Fruit fly (Drosophila melanogaster): ENCODE measurements around the gene CG5854.

The CG5854 gene

dm6 chr3R:23920874-23921539, 12.7 kb upstream of the CG5854 start (continued):
- TF ChIP-seq nmo (GFP tag; optimal IDR thresholded peaks at IDR 0.05) (no peak), CG4282 (GFP tag; optimal IDR thresholded peaks at IDR 0.05) (no peak), CG3163 (GFP tag; optimal IDR thresholded peaks at IDR 0.05) (peak; percentile 9), HLHmδ (GFP tag; optimal IDR thresholded peaks at IDR 0.05) (no peak), CG1603 (tag; optimal IDR thresholded peaks at IDR 0.05) (peak; percentile 47), CG9932 (GFP tag; IDR thresholded peaks at IDR 0.05) (peak; percentile 89), bowl (GFP tag; IDR thresholded peaks at IDR 0.05) (no peak), Elba2 (GFP tag; optimal IDR thresholded peaks at IDR 0.05) (no peak), CG15073 (GFP tag; optimal IDR thresholded peaks at IDR 0.05) (no peak), sd (tag; optimal IDR thresholded peaks at IDR 0.05) (peak; percentile 46), Atf6 (GFP tag; IDR thresholded peaks at IDR 0.05) (peak; percentile 79), br (optimal IDR thresholded peaks at IDR 0.05) (no peak), sug (tag; optimal IDR thresholded peaks at IDR 0.05) (peak; percentile 70), schlank (tag; optimal IDR thresholded peaks at IDR 0.05) (peak; percentile 82), CG43689 (GFP tag; IDR thresholded peaks at IDR 0.05) (no peak), dmrt99B (tag; optimal IDR thresholded peaks at IDR 0.05) (no peak), lmd (GFP tag; IDR thresholded peaks at IDR 0.05) (peak; percentile 56; the same call in 1 of the 2 replicates), D19B (GFP tag; optimal IDR thresholded peaks at IDR 0.05) (peak; percentile 26), Lim3 (GFP tag; IDR thresholded peaks at IDR 0.05) (no peak), pum (GFP tag; optimal IDR thresholded peaks at IDR 0.05) (peak; percentile 24), jigr1 (GFP tag; IDR thresholded peaks at IDR 0.05) (no peak), Med (GFP tag) (peak; percentile 95), CG17829 (tag; optimal IDR thresholded peaks at IDR 0.05) (no peak), gem (tag; optimal IDR thresholded peaks at IDR 0.05) (peak; percentile 39), Xbp1 (GFP tag; optimal IDR thresholded peaks at IDR 0.05) (peak; percentile 16), lov (optimal IDR thresholded peaks at IDR 0.05) (no peak), lov (GFP tag; IDR thresholded peaks at IDR 0.05) (no peak), crc (GFP tag; optimal IDR thresholded peaks at IDR 0.05) (peak; percentile 8), CG17568 (GFP tag; optimal IDR thresholded peaks at IDR 0.05) (no peak), CG17912 (GFP tag; optimal IDR thresholded peaks at IDR 0.05) (no peak), Eip74EF (GFP tag; optimal IDR thresholded peaks at IDR 0.05) (peak in 1 of 2 experiments; percentile 65), CG31388 (GFP tag; optimal IDR thresholded peaks at IDR 0.05) (no peak), tna (GFP tag; IDR thresholded peaks at IDR 0.05; ENCODE audit: partially characterized antibody) (no peak), usp (GFP tag; optimal IDR thresholded peaks at IDR 0.05) (no peak), danr (GFP tag; IDR thresholded peaks at IDR 0.05) (no peak), Ada2b (GFP tag; IDR thresholded peaks at IDR 0.05) (0 out of 2 replicates have a peak, but pooled peaks have one; percentile 13), CG1602 (GFP tag; optimal IDR thresholded peaks at IDR 0.05) (no peak), sens-2 (GFP tag; IDR thresholded peaks at IDR 0.05) (no peak), CG1792 (GFP tag; optimal IDR thresholded peaks at IDR 0.05) (peak; percentile 40), ci (GFP tag; IDR thresholded peaks at IDR 0.05) (peak; percentile 89), CG34224 (GFP tag; IDR thresholded peaks at IDR 0.05; ENCODE audit: partially characterized antibody) (no peak), scrt (GFP tag; optimal IDR thresholded peaks at IDR 0.05) (peak; percentile 43), gfzf (GFP tag; optimal IDR thresholded peaks at IDR 0.05) (no peak), CG5245 (GFP tag; optimal IDR thresholded peaks at IDR 0.05) (no peak), unc-4 (GFP tag; IDR thresholded peaks at IDR 0.05; ENCODE audit: partially characterized antibody) (no peak), CG9727 (GFP tag; optimal IDR thresholded peaks at IDR 0.05) (peak; percentile 24), nom (GFP tag; optimal IDR thresholded peaks at IDR 0.05) (peak; percentile 58), CG42726 (GFP tag; IDR thresholded peaks at IDR 0.05; ENCODE audit: partially characterized antibody) (no peak), Trl (optimal IDR thresholded peaks at IDR 0.05) (no peak), Trl (GFP tag; optimal IDR thresholded peaks at IDR 0.05) (peak; percentile 14), slou (GFP tag; optimal IDR thresholded peaks at IDR 0.05) (no peak)
